Worm (Caenorhabditis elegans) whole organism, L3 larva: ENCODE results near the gene sup-37.

Source experiments
- ama-1 ChIP-seq: fragments of 150-350 bp; optimal IDR thresholded peaks from 2 replicates; lab custom pipeline; 2018
- ceh-28 ChIP-seq: fragments of 150-350 bp; optimal IDR thresholded peaks from 2 replicates; lab custom pipeline; 2014; ENCODE audit warnings: missing biosample characterization, missing genetic modification reagents, missing genetic modification characterization
- ceh-82 ChIP-seq: fragments of 150-350 bp; optimal IDR thresholded peaks from 2 replicates; lab custom pipeline; 2014; ENCODE audit warnings: missing biosample characterization, missing genetic modification characterization
- nhr-12 ChIP-seq: fragments of 150-350 bp; optimal IDR thresholded peaks from 2 replicates; lab custom pipeline; 2014; ENCODE audit warnings: missing biosample characterization, missing genetic modification characterization
- zag-1 ChIP-seq: fragments of 150-350 bp; optimal IDR thresholded peaks from 2 replicates; lab custom pipeline; 2014; ENCODE audit warnings: missing biosample characterization, missing genetic modification characterization

DNA sequence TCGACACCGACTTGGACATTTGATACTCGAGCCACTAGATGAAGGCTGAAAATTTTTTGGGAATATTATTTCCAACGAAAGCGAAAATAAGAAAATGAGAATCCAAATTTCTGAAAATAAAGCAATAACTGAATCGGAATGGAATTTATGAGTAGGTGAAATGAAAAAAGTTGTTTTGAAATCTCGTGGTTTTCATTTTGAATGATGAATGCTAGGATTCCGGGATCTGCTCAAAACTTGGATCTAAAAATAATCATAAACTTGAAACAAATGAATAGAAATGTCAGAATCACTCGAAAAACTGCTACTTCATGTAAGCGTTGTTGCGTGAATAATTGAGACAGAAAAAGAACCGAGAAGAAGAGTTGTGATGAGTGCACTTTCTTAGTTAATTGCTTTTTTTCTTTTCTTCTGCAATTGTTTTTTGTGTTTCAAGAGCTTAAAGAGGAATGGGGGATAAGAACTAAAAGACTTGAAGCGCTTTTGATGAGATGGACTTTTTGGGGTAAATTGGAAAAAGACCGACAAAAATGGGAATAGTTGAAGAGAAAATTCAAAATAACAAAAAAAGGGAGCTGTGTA lies 14.7 kb downstream of the sup-37 start, which contains the start of gene magu-2:
- TF ChIP-seq ceh-82 (tag; lab: Kevin White, UChicago) = no peak
- TF ChIP-seq ceh-28 (tag; lab: Kevin White, UChicago) = no peak
- TF ChIP-seq ama-1 (lab: Kevin White, UChicago) = no peak
- no peak for TF ChIP-seq zag-1 (tag; lab: Kevin White, UChicago)
- no peak for TF ChIP-seq nhr-12 (tag; lab: Kevin White, UChicago)
